Worm (Caenorhabditis elegans): ENCODE results near the gene dop-4.

The dop-4 gene

ce11 chrX:1294607-1295303, at the start of gene dop-4:
Gene dop-4 (plus strand): TSS chrX:1295253.
- TF ChIP-seq aha-1 (tag) = peak; percentile 50
- TF ChIP-seq daf-19 (GFP tag; conservative IDR thresholded peaks at IDR 0.05) = no peak
- TF ChIP-seq skn-1 (tag; optimal IDR thresholded peaks at IDR 0.05) = no peak

ce11 chrX:1245717-1246116, 49.3 kb upstream of the dop-4 start, which contains the start of gene tsp-9:
Gene tsp-9 (plus strand): TSS chrX:1246017.
- TF ChIP-seq fkh-10 (GFP tag; optimal IDR thresholded peaks at IDR 0.05) = peak; percentile 2
- TF ChIP-seq unc-62 (GFP tag; optimal IDR thresholded peaks at IDR 0.05 in 1 of 2) = peak in 1 of 2 experiments; percentile 42
- TF ChIP-seq unc-62 (tag; optimal IDR thresholded peaks at IDR 0.05) = no peak
- TF ChIP-seq mxl-2 (GFP tag; conservative IDR thresholded peaks at IDR 0.05) = no peak
- no peak for TF ChIP-seq daf-16 (GFP tag; optimal IDR thresholded peaks at IDR 0.05)
- peak; percentile 52 for TF ChIP-seq daf-16 (tag; optimal IDR thresholded peaks at IDR 0.05)
- peak; percentile 47 for TF ChIP-seq pqm-1 (tag; optimal IDR thresholded peaks at IDR 0.05)
- no peak for TF ChIP-seq madf-5 (GFP tag; IDR thresholded peaks at IDR 0.05)
- no peak for TF ChIP-seq nhr-10 (tag; optimal IDR thresholded peaks at IDR 0.05)

- TF ChIP-seq ceh-28 (tag; optimal IDR thresholded peaks at IDR 0.05) = no peak
- no peak for TF ChIP-seq ZK337.2 (GFP tag; IDR thresholded peaks at IDR 0.05)
Measured at ce11 chrX:1249738-1250137, 45.3 kb upstream of the dop-4 start, which contains the start of gene C25G6.4. Gene C25G6.4 (minus strand): TSS chrX:1249838.

ce11 chrX:1255547-1255946, 39.5 kb upstream of the dop-4 start, which contains the start of gene npr-11:
Gene npr-11 (minus strand): TSS chrX:1255647.
- TF ChIP-seq ceh-20 (GFP tag; IDR thresholded peaks at IDR 0.05) = no peak
- TF ChIP-seq Y105C5A.15 (GFP tag; IDR thresholded peaks at IDR 0.05) = no peak
- TF ChIP-seq mep-1 (tag; optimal IDR thresholded peaks at IDR 0.05) = no peak
- TF ChIP-seq snpc-4 (tag; optimal IDR thresholded peaks at IDR 0.05) = no peak
- TF ChIP-seq tag-97 (GFP tag; IDR thresholded peaks at IDR 0.05) = no peak

- TF ChIP-seq lir-3 (tag; optimal IDR thresholded peaks at IDR 0.05) = no peak
- TF ChIP-seq saeg-2 (GFP tag; IDR thresholded peaks at IDR 0.05) = no peak
- TF ChIP-seq aha-1 (tag) = peak; percentile 94
Measured at ce11 chrX:1257668-1258067, 37.4 kb upstream of the dop-4 start.

- TF ChIP-seq fkh-10 (GFP tag; optimal IDR thresholded peaks at IDR 0.05) = no peak
- TF ChIP-seq R02D3.7 (tag; optimal IDR thresholded peaks at IDR 0.05) = no peak
- TF ChIP-seq ctbp-1 (GFP tag; IDR thresholded peaks at IDR 0.05) = 0 out of 2 replicates have a peak, but pooled peaks have one; percentile 29
- TF ChIP-seq ces-1 (GFP tag; optimal IDR thresholded peaks at IDR 0.05) = peak; percentile 91
Measured at ce11 chrX:1265336-1265735, 29.7 kb upstream of the dop-4 start.

- TF ChIP-seq ceh-28 (tag; optimal IDR thresholded peaks at IDR 0.05) = no peak
Measured at ce11 chrX:1270598-1270997, 24.5 kb upstream of the dop-4 start, which contains the start of gene C25G6.1. Gene C25G6.1 (plus strand): TSS chrX:1270898.

- TF ChIP-seq nhr-28 (tag; optimal IDR thresholded peaks at IDR 0.05) (peak; percentile 80), zip-11 (GFP tag; IDR thresholded peaks at IDR 0.05) (no peak), lin-13 (GFP tag; optimal IDR thresholded peaks at IDR 0.05) (no peak), dmd-6 (GFP tag; IDR thresholded peaks at IDR 0.05) (peak; percentile 95), nhr-41 (GFP tag; IDR thresholded peaks at IDR 0.05) (peak; percentile 82), nhr-6 (tag; optimal IDR thresholded peaks at IDR 0.05) (peak; percentile 48), php-3 (GFP tag; IDR thresholded peaks at IDR 0.05) (peak; percentile 96), pqm-1 (tag; optimal IDR thresholded peaks at IDR 0.05) (peak; percentile 99), Y105C5A.15 (GFP tag; IDR thresholded peaks at IDR 0.05) (0 out of 2 replicates have a peak, but pooled peaks have one; percentile 31), mdt-29 (GFP tag; IDR thresholded peaks at IDR 0.05) (peak; percentile 71), sdz-12 (GFP tag; optimal IDR thresholded peaks at IDR 0.05) (no peak), unc-130 (GFP tag; optimal IDR thresholded peaks at IDR 0.05) (no peak), nhr-10 (tag; optimal IDR thresholded peaks at IDR 0.05) (peak; percentile 49), T20F7.1 (GFP tag; optimal IDR thresholded peaks at IDR 0.05) (peak; percentile 57), lin-1 (GFP tag; IDR thresholded peaks at IDR 0.05) (peak; percentile 88; the same call in 1 of the 2 replicates), skn-1 (tag; optimal IDR thresholded peaks at IDR 0.05) (no peak), tra-1 (GFP tag; IDR thresholded peaks at IDR 0.05) (peak; percentile 81), daf-16 (GFP tag; optimal IDR thresholded peaks at IDR 0.05) (peak in 1 of 2 experiments; percentile 35), daf-16 (tag; optimal IDR thresholded peaks at IDR 0.05) (peak; percentile 87), mxl-3 (GFP tag; optimal IDR thresholded peaks at IDR 0.05) (peak; percentile 48)
Measured at ce11 chrX:1272539-1272938, 22.5 kb upstream of the dop-4 start, which contains the start of gene C52B11.5. Gene C52B11.5 (plus strand): TSS chrX:1272788.

Data from whole organism, L4 larva.